Fruit fly (Drosophila melanogaster) whole organism, adult: ENCODE measurements around the gene yata.

Source experiments
- CG11617 ChIP-seq: fragments of 200-800 bp; sonication (Bioruptor generic); optimal IDR thresholded peaks from 2 replicates; lab custom pipeline; 2017; ENCODE audit warnings: mild to moderate bottlenecking, missing biosample characterization, missing genetic modification reagents, missing genetic modification characterization
- CG5204 ChIP-seq: fragments of 200-800 bp; sonication (Bioruptor generic); optimal IDR thresholded peaks from 2 replicates; lab custom pipeline; 2016; ENCODE audit warnings: missing biosample characterization, missing genetic modification characterization
- CG7045 ChIP-seq: fragments of 200-800 bp; sonication (Bioruptor generic); optimal IDR thresholded peaks from 2 replicates; lab custom pipeline; 2017; ENCODE audit warnings: missing biosample characterization, mild to moderate bottlenecking, missing genetic modification characterization
- Clk ChIP-seq: fragments of 200-800 bp; sonication (Bioruptor generic); optimal IDR thresholded peaks from 2 replicates; lab custom pipeline; 2017; ENCODE audit warnings: missing biosample characterization, missing genetic modification characterization
- cic ChIP-seq: fragments of 200-800 bp; sonication (Bioruptor generic); optimal IDR thresholded peaks from 2 replicates; lab custom pipeline; 2017; ENCODE audit warnings: missing biosample characterization, mild to moderate bottlenecking, missing genetic modification characterization, moderate library complexity

- TF ChIP-seq CG5204 (no peak), CG7045 (GFP tag; lab: Kevin White, UChicago) (peak; percentile 90), cic (peak; percentile 72), Clk (GFP tag; lab: Kevin White, UChicago) (peak; percentile 91), CG11617 (GFP tag; lab: Kevin White, UChicago) (peak; percentile 95)
Measured at dm6 chr3R:29802753-29803313, 53.8 kb downstream of the yata start, which contains the start of the genes Etfb and CG7789.
